Worm (Caenorhabditis elegans) whole organism, L2 larva: Measurements from ENCODE around the gene T26C5.4.

ENCODE experiments used
- C34F6.9 ChIP-seq: fragments of 150-350 bp; optimal IDR thresholded peaks from 2 replicates; lab custom pipeline; 2014; ENCODE audit warnings: missing biosample characterization, missing genetic modification characterization
- F13H6.1 ChIP-seq: sonication (generic microtip); optimal IDR thresholded peaks from 2 replicates; lab custom pipeline; 2016; ENCODE audit warnings: missing genetic modification characterization, missing compliant biosample characterization
- R02D3.7 ChIP-seq: fragments of 150-350 bp; optimal IDR thresholded peaks from 2 replicates; lab custom pipeline; 2014; ENCODE audit warnings: missing biosample characterization, missing genetic modification characterization
- ZK546.5 ChIP-seq: sonication (generic microtip); optimal IDR thresholded peaks from 2 replicates; lab custom pipeline; 2017; ENCODE audit warnings: missing biosample characterization, missing genetic modification characterization
- alr-1 ChIP-seq: fragments of 150-350 bp; optimal IDR thresholded peaks from 2 replicates; lab custom pipeline; 2014; ENCODE audit warnings: missing biosample characterization, missing genetic modification characterization
- aly-2 ChIP-seq: fragments of 150-350 bp; optimal IDR thresholded peaks from 2 replicates; lab custom pipeline; 2014; ENCODE audit warnings: missing biosample characterization, missing genetic modification characterization
- ama-1 ChIP-seq: fragments of 150-350 bp; optimal IDR thresholded peaks from 2 replicates; lab custom pipeline; 2018; ENCODE audit warnings: inconsistent platforms
- blmp-1 ChIP-seq: sonication (generic microtip); optimal IDR thresholded peaks from 2 replicates; lab custom pipeline; 2017; ENCODE audit warnings: missing genetic modification characterization, mild to moderate bottlenecking, missing compliant biosample characterization, antibody characterized with exemption, moderate library complexity; ENCODE audit not compliant: insufficient read depth
- ceh-16 ChIP-seq: fragments of 150-350 bp; optimal IDR thresholded peaks from 2 replicates; lab custom pipeline; 2014; ENCODE audit warnings: missing biosample characterization, missing genetic modification characterization
- ceh-82 ChIP-seq: fragments of 150-350 bp; optimal IDR thresholded peaks from 2 replicates; lab custom pipeline; 2014; ENCODE audit warnings: missing biosample characterization, missing genetic modification characterization
- crh-2 ChIP-seq: sonication (generic microtip); optimal IDR thresholded peaks from 2 replicates; lab custom pipeline; 2017; ENCODE audit warnings: missing biosample characterization, missing genetic modification characterization
- dmd-4 ChIP-seq: sonication (generic microtip); optimal IDR thresholded peaks from 2 replicates; lab custom pipeline; 2017; ENCODE audit warnings: missing biosample characterization, missing genetic modification characterization
- egl-27 ChIP-seq: sonication (generic microtip); optimal IDR thresholded peaks from 3 replicates; lab custom pipeline; 2017; ENCODE audit warnings: missing biosample characterization, missing genetic modification reagents, missing genetic modification characterization
- elt-1 ChIP-seq: fragments of 150-350 bp; optimal IDR thresholded peaks from 2 replicates; lab custom pipeline; 2014; ENCODE audit warnings: missing biosample characterization, missing genetic modification characterization
- elt-3 ChIP-seq: sonication (generic microtip); optimal IDR thresholded peaks from 2 replicates; lab custom pipeline; 2017; ENCODE audit warnings: missing biosample characterization, missing genetic modification characterization
- fos-1 ChIP-seq: fragments of 150-350 bp; optimal IDR thresholded peaks from 2 replicates; lab custom pipeline; 2014; ENCODE audit warnings: missing biosample characterization, missing genetic modification characterization
- lin-13 ChIP-seq: fragments of 150-350 bp; optimal IDR thresholded peaks from 2 replicates; lab custom pipeline; 2014; ENCODE audit warnings: missing biosample characterization, missing genetic modification reagents, missing genetic modification characterization
- lsy-2 ChIP-seq, 2 experiments: fragments of 150-350 bp in 1 of 2; sonication (generic microtip) in 1 of 2; optimal IDR thresholded peaks; 2 replicates each; lab custom pipeline; 2014 to 2017; ENCODE audit warnings: missing biosample characterization in 2 of 2, missing genetic modification characterization in 2 of 2
- mab-5 ChIP-seq: fragments of 150-350 bp; optimal IDR thresholded peaks from 2 replicates; lab custom pipeline; 2014; ENCODE audit warnings: missing biosample characterization, missing genetic modification characterization
- mbf-1 ChIP-seq: sonication (generic microtip); optimal IDR thresholded peaks from 2 replicates; lab custom pipeline; 2017; ENCODE audit warnings: missing biosample characterization, missing genetic modification characterization
- nhr-11 ChIP-seq: fragments of 150-350 bp; optimal IDR thresholded peaks from 2 replicates; lab custom pipeline; 2014; ENCODE audit warnings: missing biosample characterization, missing genetic modification characterization
- nhr-129 ChIP-seq: fragments of 150-350 bp; optimal IDR thresholded peaks from 2 replicates; lab custom pipeline; 2014; ENCODE audit warnings: missing biosample characterization, missing genetic modification characterization
- nhr-21 ChIP-seq: fragments of 150-350 bp; optimal IDR thresholded peaks from 2 replicates; lab custom pipeline; 2014; ENCODE audit warnings: missing biosample characterization, missing genetic modification characterization
- nhr-23 ChIP-seq: fragments of 150-350 bp; optimal IDR thresholded peaks from 2 replicates; lab custom pipeline; 2014; ENCODE audit warnings: missing biosample characterization, missing genetic modification reagents, missing genetic modification characterization
- nhr-25 ChIP-seq: fragments of 150-350 bp; sonication (generic microtip); optimal IDR thresholded peaks from 3 replicates; lab custom pipeline; 2014; ENCODE audit warnings: missing biosample characterization, missing genetic modification characterization
- nhr-6 ChIP-seq: fragments of 150-350 bp; optimal IDR thresholded peaks from 2 replicates; lab custom pipeline; 2014; ENCODE audit warnings: missing biosample characterization, missing genetic modification characterization
- peb-1 ChIP-seq: fragments of 150-350 bp; optimal IDR thresholded peaks from 2 replicates; lab custom pipeline; 2014; ENCODE audit warnings: missing biosample characterization, missing genetic modification characterization
- skn-1 ChIP-seq: sonication (generic microtip); optimal IDR thresholded peaks from 2 replicates; lab custom pipeline; 2017; ENCODE audit warnings: missing biosample characterization, missing genetic modification characterization
- sma-3 ChIP-seq: sonication (generic microtip); optimal IDR thresholded peaks from 2 replicates; lab custom pipeline; 2016; ENCODE audit warnings: missing genetic modification reagents, missing genetic modification characterization, missing compliant biosample characterization
- sma-9 ChIP-seq, 2 experiments: fragments of 150-350 bp in 1 of 2; sonication (generic microtip) in 1 of 2; optimal IDR thresholded peaks; 2 replicates each; lab custom pipeline; 2014 to 2016; ENCODE audit warnings: missing genetic modification characterization in 2 of 2, mild to moderate bottlenecking in 1 of 2, missing biosample characterization in 1 of 2, missing compliant biosample characterization in 1 of 2, missing genetic modification reagents in 1 of 2, moderate library complexity in 1 of 2
- snpc-4 ChIP-seq: fragments of 150-350 bp; optimal IDR thresholded peaks from 2 replicates; lab custom pipeline; 2014; ENCODE audit warnings: missing biosample characterization, missing genetic modification characterization
- unc-39 ChIP-seq: fragments of 150-350 bp; optimal IDR thresholded peaks from 2 replicates; lab custom pipeline; 2014; ENCODE audit warnings: missing biosample characterization, missing genetic modification characterization
- unc-55 ChIP-seq: fragments of 150-350 bp; sonication (generic microtip); optimal IDR thresholded peaks from 3 replicates; lab custom pipeline; 2014; ENCODE audit warnings: missing biosample characterization, missing genetic modification reagents, missing genetic modification characterization
- unc-62 ChIP-seq: fragments of 150-350 bp; optimal IDR thresholded peaks from 2 replicates; lab custom pipeline; 2014; ENCODE audit warnings: missing biosample characterization, missing genetic modification reagents, missing genetic modification characterization
- zag-1 ChIP-seq: fragments of 150-350 bp; optimal IDR thresholded peaks from 2 replicates; lab custom pipeline; 2014; ENCODE audit warnings: missing biosample characterization, missing genetic modification characterization
- ztf-1 ChIP-seq: fragments of 200-800 bp; sonication (Bioruptor generic); conservative IDR thresholded peaks from 2 replicates; pipeline ENCODE4 v1.3.6; 2022; ENCODE audit warnings: missing genetic modification characterization, missing compliant biosample characterization
- ztf-11 ChIP-seq: sonication (generic microtip); optimal IDR thresholded peaks from 2 replicates; lab custom pipeline; 2017; ENCODE audit warnings: missing biosample characterization, missing genetic modification characterization
- ztf-4 ChIP-seq: fragments of 150-350 bp; optimal IDR thresholded peaks from 2 replicates; lab custom pipeline; 2014; ENCODE audit warnings: missing biosample characterization, missing genetic modification characterization

The T26C5.4 gene

DNA sequence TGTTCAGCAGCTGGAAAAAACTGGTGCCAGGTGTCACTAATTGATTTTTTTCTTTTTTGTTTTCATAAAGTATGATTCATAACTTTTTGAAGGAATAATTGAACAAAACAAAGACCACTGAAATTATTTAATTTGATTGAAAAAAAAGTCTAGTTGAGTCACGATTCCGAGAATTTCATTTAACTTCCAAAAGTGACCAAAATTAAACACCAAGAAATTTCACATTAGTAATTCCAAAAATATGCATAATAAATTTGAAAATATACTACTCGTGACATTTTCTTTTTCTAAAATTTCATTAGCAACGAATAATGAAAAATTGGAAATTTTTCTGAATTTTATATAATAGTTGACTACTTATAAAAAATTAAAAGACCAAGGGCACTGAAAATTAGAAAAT is 31.7 kb upstream of the T26C5.4 start:
- TF ChIP-seq skn-1 (tag; lab: Kevin White, UChicago) (no peak), crh-2 (no peak), nhr-25 (tag; lab: Kevin White, UChicago) (no peak), ztf-4 (no peak), lin-13 (GFP tag; lab: Kevin White, UChicago) (no peak), egl-27 (tag; lab: Kevin White, UChicago) (no peak), unc-55 (GFP tag; lab: Kevin White, UChicago) (no peak), ZK546.5 (tag; lab: Kevin White, UChicago) (no peak)

DNA sequence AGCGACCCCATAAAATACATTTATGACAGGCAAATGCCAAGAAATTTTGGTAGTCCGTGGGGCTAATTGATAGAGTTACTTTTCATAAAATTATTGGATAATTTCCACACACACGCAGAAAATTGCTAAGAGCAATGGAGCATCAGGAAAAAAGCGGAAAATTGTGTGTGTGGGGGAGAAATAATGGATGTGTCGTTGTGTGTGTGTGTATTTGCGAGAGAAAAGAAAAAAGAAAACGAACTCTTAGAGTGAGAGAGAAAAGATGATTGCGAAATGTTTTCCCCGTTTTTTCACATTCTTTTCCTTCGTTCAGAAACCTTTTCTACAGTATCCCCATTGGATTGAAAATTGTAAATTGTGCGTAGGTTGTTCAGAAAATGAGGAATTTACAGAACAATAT is 31.3 kb upstream of the T26C5.4 start:
- peak; percentile 33 for TF ChIP-seq egl-27 (tag; lab: Kevin White, UChicago)
- peak; percentile 86 for TF ChIP-seq unc-55 (GFP tag; lab: Kevin White, UChicago)
- TF ChIP-seq nhr-129 = peak; percentile 76
- TF ChIP-seq nhr-23 = no peak
- TF ChIP-seq elt-3 (tag; lab: Kevin White, UChicago) = no peak
- no peak for TF ChIP-seq blmp-1 (tag; lab: Kevin White, UChicago)
- no peak for TF ChIP-seq skn-1 (tag; lab: Kevin White, UChicago)
- TF ChIP-seq alr-1 = no peak
- TF ChIP-seq lsy-2 (tag; optimal IDR thresholded peaks at IDR 0.05; lab: Kevin White, UChicago) = peak in 1 of 2 experiments; percentile 72
- TF ChIP-seq ztf-11 = no peak
- peak; percentile 54 for TF ChIP-seq zag-1 (tag; lab: Kevin White, UChicago)
- TF ChIP-seq lin-13 (GFP tag; lab: Kevin White, UChicago) = no peak
- no peak for TF ChIP-seq ceh-16 (tag; lab: Kevin White, UChicago)
- TF ChIP-seq peb-1 (tag; lab: Kevin White, UChicago) = no peak
- no peak for TF ChIP-seq F13H6.1 (tag; lab: Kevin White, UChicago)
- no peak for TF ChIP-seq sma-3
- TF ChIP-seq nhr-6 (tag; lab: Kevin White, UChicago) = no peak
- no peak for TF ChIP-seq aly-2
- no peak for TF ChIP-seq crh-2
- peak; percentile 78 for TF ChIP-seq C34F6.9
- TF ChIP-seq snpc-4 (tag; lab: Kevin White, UChicago) = no peak
- peak; percentile 39 for TF ChIP-seq sma-9 (GFP tag; optimal IDR thresholded peaks at IDR 0.05; lab: Kevin White, UChicago)
- no peak for TF ChIP-seq sma-9 (tag; optimal IDR thresholded peaks at IDR 0.05; lab: Kevin White, UChicago)
- no peak for TF ChIP-seq mab-5 (tag; lab: Kevin White, UChicago)
- TF ChIP-seq fos-1 (tag; lab: Kevin White, UChicago) = peak; percentile 42
- TF ChIP-seq nhr-11 (tag; lab: Kevin White, UChicago) = no peak
- TF ChIP-seq mbf-1 (tag; lab: Kevin White, UChicago) = no peak
- no peak for TF ChIP-seq elt-1 (tag; lab: Kevin White, UChicago)

- no peak for TF ChIP-seq fos-1 (tag; lab: Kevin White, UChicago)
- peak; percentile 3 for TF ChIP-seq sma-9 (GFP tag; optimal IDR thresholded peaks at IDR 0.05; lab: Kevin White, UChicago)
- no peak for TF ChIP-seq sma-9 (tag; optimal IDR thresholded peaks at IDR 0.05; lab: Kevin White, UChicago)
- no peak for TF ChIP-seq nhr-6 (tag; lab: Kevin White, UChicago)
- no peak for TF ChIP-seq ceh-82 (tag; lab: Kevin White, UChicago)
- no peak for TF ChIP-seq nhr-25 (tag; lab: Kevin White, UChicago)
These were observed 30.5 kb upstream of the T26C5.4 start for ce11 chrII:9280846-9281245.

DNA sequence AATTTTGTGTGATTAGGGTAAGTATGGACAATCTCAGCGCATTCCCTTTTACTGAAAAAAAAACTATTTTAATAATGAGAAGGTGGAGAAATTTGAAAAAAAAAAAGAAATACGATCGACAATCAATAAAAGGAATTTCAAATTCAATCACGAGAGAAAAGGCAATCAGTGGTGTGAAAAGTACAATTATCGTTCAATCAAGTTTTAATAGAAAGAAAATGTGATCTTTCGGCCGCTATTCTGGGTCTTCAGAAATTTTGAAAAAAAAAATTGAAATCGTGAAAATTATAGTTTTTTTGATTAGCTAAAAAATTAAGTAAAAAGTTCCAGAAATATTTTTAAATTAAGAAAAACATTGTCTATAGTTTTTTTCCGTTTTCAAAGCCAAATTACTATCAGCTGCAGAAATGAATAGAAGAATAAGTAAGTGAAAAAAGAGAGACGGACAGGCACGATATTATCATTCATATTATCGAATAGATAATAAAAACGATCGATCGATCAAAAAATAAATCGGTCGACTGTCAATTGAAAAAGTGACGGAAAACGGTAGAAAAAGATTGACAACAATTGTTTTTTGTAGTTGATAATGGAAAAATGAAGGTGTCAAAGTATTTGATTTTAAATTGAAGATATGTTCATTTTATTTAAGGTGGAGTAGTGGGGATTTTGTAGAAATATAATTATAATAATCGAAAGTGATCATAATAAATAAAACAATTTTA is 29.9 kb upstream of the T26C5.4 start, which contains the start of gene gldi-3:
gldi-3 (minus strand) TSS at position 51 of the 725 bp plus-strand sequence.
- TF ChIP-seq nhr-21 (tag; lab: Kevin White, UChicago) = no peak
- no peak for TF ChIP-seq skn-1 (tag; lab: Kevin White, UChicago)
- TF ChIP-seq C34F6.9 = no peak
- TF ChIP-seq unc-62 (GFP tag; lab: Kevin White, UChicago) = no peak
- no peak for TF ChIP-seq snpc-4 (tag; lab: Kevin White, UChicago)
- peak; percentile 16 for TF ChIP-seq ztf-4
- no peak for TF ChIP-seq ztf-1 (GFP tag; lab: Robert Waterston, UW)
- no peak for TF ChIP-seq nhr-11 (tag; lab: Kevin White, UChicago)
- TF ChIP-seq ama-1 (lab: Kevin White, UChicago) = no peak
- no peak for TF ChIP-seq nhr-25 (tag; lab: Kevin White, UChicago)
- TF ChIP-seq unc-39 (tag; lab: Kevin White, UChicago) = no peak
- no peak for TF ChIP-seq sma-9 (GFP tag; optimal IDR thresholded peaks at IDR 0.05; lab: Kevin White, UChicago)
- TF ChIP-seq sma-9 (tag; optimal IDR thresholded peaks at IDR 0.05; lab: Kevin White, UChicago) = no peak
- no peak for TF ChIP-seq nhr-23
- no peak for TF ChIP-seq elt-1 (tag; lab: Kevin White, UChicago)
- no peak for TF ChIP-seq egl-27 (tag; lab: Kevin White, UChicago)
- no peak for TF ChIP-seq peb-1 (tag; lab: Kevin White, UChicago)
- no peak for TF ChIP-seq R02D3.7 (tag; lab: Kevin White, UChicago)
- no peak for TF ChIP-seq ZK546.5 (tag; lab: Kevin White, UChicago)
- TF ChIP-seq lsy-2 (tag; optimal IDR thresholded peaks at IDR 0.05; lab: Kevin White, UChicago) = peak in 1 of 2 experiments; percentile 23
- no peak for TF ChIP-seq lin-13 (GFP tag; lab: Kevin White, UChicago)
- no peak for TF ChIP-seq F13H6.1 (tag; lab: Kevin White, UChicago)
- no peak for TF ChIP-seq alr-1
- TF ChIP-seq dmd-4 (tag; lab: Kevin White, UChicago) = no peak
- no peak for TF ChIP-seq mbf-1 (tag; lab: Kevin White, UChicago)
- peak; percentile 48 for TF ChIP-seq fos-1 (tag; lab: Kevin White, UChicago)
- TF ChIP-seq zag-1 (tag; lab: Kevin White, UChicago) = no peak
